Fruit fly (Drosophila melanogaster) whole organism, embryonic: ENCODE results near the gene PGAP1.

Source experiments
- Atf6 ChIP-seq: fragments of 200-800 bp; sonication (Bioruptor generic); IDR thresholded peaks from 2 replicates; pipeline ENCODE4 v1.3.6; 2022; ENCODE audit warnings: missing biosample characterization, missing genetic modification characterization
- CG10366 ChIP-seq: fragments of 200-800 bp; sonication (Bioruptor generic); IDR thresholded peaks from 2 replicates; pipeline ENCODE4 v1.3.6; 2022; ENCODE audit warnings: missing biosample characterization, missing genetic modification characterization
- CG10462 ChIP-seq: fragments of 200-800 bp; sonication (Bioruptor generic); optimal IDR thresholded peaks from 2 replicates; lab custom pipeline; 2016; ENCODE audit warnings: missing biosample characterization, missing genetic modification characterization
- CG10654 ChIP-seq: fragments of 200-800 bp; sonication (Bioruptor generic); optimal IDR thresholded peaks from 2 replicates; lab custom pipeline; 2016; ENCODE audit warnings: missing biosample characterization, missing genetic modification characterization
- CG11723 ChIP-seq: fragments of 200-800 bp; sonication (Bioruptor generic); optimal IDR thresholded peaks from 2 replicates; lab custom pipeline; 2017; ENCODE audit warnings: missing biosample characterization, mild to moderate bottlenecking, missing genetic modification characterization
- CG12104 ChIP-seq: fragments of 200-800 bp; sonication (Bioruptor generic); optimal IDR thresholded peaks from 3 replicates; lab custom pipeline; 2016; ENCODE audit warnings: missing biosample characterization, missing genetic modification characterization
- CG16813 ChIP-seq: fragments of 200-800 bp; sonication (Bioruptor generic); IDR thresholded peaks from 3 replicates; pipeline ENCODE4 v1.3.6; 2022; ENCODE audit warnings: missing biosample characterization, missing genetic modification characterization; ENCODE audit not compliant: partially characterized antibody
- CG1792 ChIP-seq: fragments of 200-800 bp; sonication (Bioruptor generic); optimal IDR thresholded peaks from 2 replicates; lab custom pipeline; 2016; ENCODE audit warnings: missing biosample characterization, missing genetic modification characterization
- CG2120 ChIP-seq: fragments of 200-800 bp; sonication (Bioruptor generic); optimal IDR thresholded peaks from 3 replicates; lab custom pipeline; 2016; ENCODE audit warnings: missing biosample characterization, missing genetic modification characterization
- CG2202 ChIP-seq: fragments of 200-800 bp; sonication (Bioruptor generic); optimal IDR thresholded peaks from 2 replicates; lab custom pipeline; 2018; ENCODE audit warnings: missing biosample characterization, mild to moderate bottlenecking, missing genetic modification characterization
- CG2875 ChIP-seq: fragments of 200-800 bp; sonication (Bioruptor generic); optimal IDR thresholded peaks from 2 replicates; lab custom pipeline; 2017; ENCODE audit warnings: missing biosample characterization, mild to moderate bottlenecking, missing genetic modification characterization, missing genetic modification reagents
- CG32767 ChIP-seq: fragments of 200-800 bp; sonication (Bioruptor generic); IDR thresholded peaks from 2 replicates; pipeline ENCODE4 v1.3.6; 2022; ENCODE audit warnings: missing biosample characterization, missing genetic modification characterization
- CG3847 ChIP-seq: fragments of 200-800 bp; sonication (Bioruptor generic); IDR thresholded peaks from 2 replicates; pipeline ENCODE4 v1.3.6; 2022; ENCODE audit warnings: missing biosample characterization, missing genetic modification characterization
- CG6175 ChIP-seq: fragments of 200-800 bp; sonication (Bioruptor generic); IDR thresholded peaks from 3 replicates; pipeline ENCODE4 v1.3.6; 2022; ENCODE audit warnings: missing biosample characterization, missing genetic modification characterization
- CG6854 ChIP-seq: fragments of 200-800 bp; sonication (Bioruptor generic); optimal IDR thresholded peaks from 3 replicates; lab custom pipeline; 2017; ENCODE audit warnings: missing biosample characterization, mild to moderate bottlenecking, missing genetic modification characterization
- CG7271 ChIP-seq: fragments of 200-800 bp; sonication (Bioruptor generic); optimal IDR thresholded peaks from 2 replicates; lab custom pipeline; 2018; ENCODE audit warnings: missing biosample characterization, mild to moderate bottlenecking, missing genetic modification characterization, moderate library complexity
- CG7786 ChIP-seq: fragments of 200-800 bp; sonication (Bioruptor generic); optimal IDR thresholded peaks from 2 replicates; lab custom pipeline; 2016; ENCODE audit warnings: missing biosample characterization, missing genetic modification characterization
- CG8281 ChIP-seq: fragments of 200-800 bp; sonication (Bioruptor generic); optimal IDR thresholded peaks from 2 replicates; lab custom pipeline; 2018; ENCODE audit warnings: missing biosample characterization, mild to moderate bottlenecking, missing genetic modification characterization, moderate library complexity
- CG8944 ChIP-seq: fragments of 200-800 bp; sonication (Bioruptor generic); optimal IDR thresholded peaks from 3 replicates; lab custom pipeline; 2016; ENCODE audit warnings: missing biosample characterization, missing genetic modification characterization
- CG9437 ChIP-seq: fragments of 200-800 bp; sonication (Bioruptor generic); optimal IDR thresholded peaks from 2 replicates; lab custom pipeline; 2018; ENCODE audit warnings: missing biosample characterization, mild to moderate bottlenecking, missing genetic modification characterization
- Deaf1 ChIP-seq: fragments of 200-800 bp; optimal IDR thresholded peaks from 3 replicates; lab custom pipeline; 2019; ENCODE audit warnings: missing biosample characterization, mild to moderate bottlenecking, missing genetic modification characterization, moderate library complexity
- Ets65A ChIP-seq: fragments of 200-800 bp; sonication (Bioruptor generic); peaks from one replicate; lab custom pipeline; 2016; ENCODE audit warnings: missing biosample characterization, missing genetic modification characterization
- Ets97D ChIP-seq: fragments of 200-800 bp; sonication (Bioruptor generic); optimal IDR thresholded peaks from 3 replicates; lab custom pipeline; 2016; ENCODE audit warnings: missing biosample characterization, missing genetic modification characterization
- HLH54F ChIP-seq: fragments of 200-800 bp; sonication (Bioruptor generic); optimal IDR thresholded peaks from 3 replicates; lab custom pipeline; 2016; ENCODE audit warnings: missing biosample characterization, missing genetic modification characterization
- Hand ChIP-seq: fragments of 200-800 bp; sonication (Bioruptor generic); optimal IDR thresholded peaks from 2 replicates; lab custom pipeline; 2017; ENCODE audit warnings: mild to moderate bottlenecking, missing biosample characterization, missing genetic modification reagents, missing genetic modification characterization
- Hr51 ChIP-seq, 2 experiments: fragments of 200-800 bp; sonication (Bioruptor generic); optimal IDR thresholded peaks; 2 replicates in 1 of 2; 3 replicates in 1 of 2; lab custom pipeline; 2016 to 2018; ENCODE audit warnings: missing biosample characterization in 2 of 2, missing genetic modification characterization in 2 of 2, mild to moderate bottlenecking in 1 of 2, moderate library complexity in 1 of 2
- Kr ChIP-seq: fragments of 200-800 bp; sonication (Bioruptor generic); optimal IDR thresholded peaks from 2 replicates; lab custom pipeline; 2017; ENCODE audit warnings: missing biosample characterization, mild to moderate bottlenecking, missing genetic modification characterization
- MBD-R2 ChIP-seq: fragments of 200-800 bp; sonication (Bioruptor generic); IDR thresholded peaks from 2 replicates; pipeline ENCODE4 v1.3.6; 2022; ENCODE audit warnings: missing biosample characterization, missing genetic modification characterization
- Rfx ChIP-seq: fragments of 200-800 bp; sonication (Bioruptor generic); IDR thresholded peaks from 2 replicates; pipeline ENCODE4 v1.3.6; 2022; ENCODE audit warnings: missing biosample characterization, missing genetic modification characterization
- Six4 ChIP-seq: fragments of 200-800 bp; sonication (Bioruptor generic); optimal IDR thresholded peaks from 2 replicates; lab custom pipeline; 2016; ENCODE audit warnings: missing biosample characterization, missing genetic modification characterization
- Stat92E ChIP-seq, 3 experiments: fragments of >200 bp in 2 of 3; fragments of 200-800 bp in 1 of 3; sonication (Bioruptor generic) in 1 of 3; optimal IDR thresholded peaks; 2 replicates each; lab custom pipeline; 2017 to 2019; ENCODE audit warnings: missing biosample characterization in 3 of 3, missing genetic modification characterization in 3 of 3, mild to moderate bottlenecking in 1 of 3, moderate library complexity in 1 of 3
- TFAM ChIP-seq: fragments of 200-800 bp; sonication (Bioruptor generic); optimal IDR thresholded peaks from 2 replicates; lab custom pipeline; 2017; ENCODE audit warnings: missing biosample characterization, missing genetic modification characterization, inconsistent platforms
- Taf1 ChIP-seq: fragments of 200-800 bp; sonication (Bioruptor generic); IDR thresholded peaks from 2 replicates; pipeline ENCODE4 v1.3.6; 2022; ENCODE audit warnings: missing biosample characterization, missing genetic modification characterization
- Tbp ChIP-seq: fragments of >200 bp; optimal IDR thresholded peaks from 2 replicates; lab custom pipeline; 2018; ENCODE audit warnings: missing biosample characterization, missing genetic modification characterization
- Xbp1 ChIP-seq: fragments of 200-800 bp; sonication (Bioruptor generic); optimal IDR thresholded peaks from 3 replicates; lab custom pipeline; 2016; ENCODE audit warnings: missing biosample characterization, mild to moderate bottlenecking, missing genetic modification characterization
- al ChIP-seq: fragments of 200-800 bp; sonication (Bioruptor generic); IDR thresholded peaks from 2 replicates; pipeline ENCODE4 v1.3.6; 2022; ENCODE audit warnings: missing biosample characterization, missing genetic modification characterization
- ap ChIP-seq: fragments of 200-800 bp; sonication (Bioruptor generic); IDR thresholded peaks from 2 replicates; pipeline ENCODE4 v1.3.6; 2022; ENCODE audit warnings: missing biosample characterization, missing genetic modification characterization
- ash1 ChIP-seq: fragments of 200-800 bp; sonication (Bioruptor generic); optimal IDR thresholded peaks from 2 replicates; lab custom pipeline; 2018; ENCODE audit warnings: missing biosample characterization, mild to moderate bottlenecking, missing genetic modification characterization
- az2 ChIP-seq: fragments of 200-800 bp; sonication (Bioruptor generic); optimal IDR thresholded peaks from 3 replicates; lab custom pipeline; 2016; ENCODE audit warnings: missing biosample characterization, missing genetic modification characterization
- cad ChIP-seq: fragments of >200 bp; optimal IDR thresholded peaks from 2 replicates; lab custom pipeline; 2017; ENCODE audit warnings: missing biosample characterization, missing genetic modification characterization
- ci ChIP-seq: fragments of 200-800 bp; sonication (Bioruptor generic); IDR thresholded peaks from 3 replicates; pipeline ENCODE4 v1.3.6; 2022; ENCODE audit warnings: missing biosample characterization, missing genetic modification characterization
- emc ChIP-seq: fragments of 200-800 bp; sonication (Bioruptor generic); optimal IDR thresholded peaks from 2 replicates; lab custom pipeline; 2016; ENCODE audit warnings: missing biosample characterization, missing genetic modification characterization
- insv ChIP-seq, 2 experiments: fragments of 200-800 bp; sonication (Bioruptor generic); optimal IDR thresholded peaks; 3 replicates each; lab custom pipeline; 2016 to 2018; ENCODE audit warnings: missing biosample characterization in 2 of 2, missing genetic modification characterization in 2 of 2
- klu ChIP-seq: fragments of 200-800 bp; sonication (Bioruptor generic); IDR thresholded peaks from 2 replicates; pipeline ENCODE4 v1.3.6; 2022; ENCODE audit warnings: missing biosample characterization, missing genetic modification characterization
- lilli ChIP-seq: fragments of 200-800 bp; sonication (Bioruptor generic); optimal IDR thresholded peaks from 3 replicates; lab custom pipeline; 2016; ENCODE audit warnings: missing biosample characterization, missing genetic modification characterization
- odd ChIP-seq: fragments of 200-800 bp; sonication (Bioruptor generic); optimal IDR thresholded peaks from 2 replicates; lab custom pipeline; 2017; ENCODE audit warnings: missing biosample characterization, mild to moderate bottlenecking, missing genetic modification characterization
- org-1 ChIP-seq: fragments of 200-800 bp; sonication (Bioruptor generic); optimal IDR thresholded peaks from 2 replicates; lab custom pipeline; 2017; ENCODE audit warnings: missing biosample characterization, missing genetic modification characterization
- pros ChIP-seq: fragments of 200-800 bp; sonication (Bioruptor generic); optimal IDR thresholded peaks from 3 replicates; lab custom pipeline; 2019; ENCODE audit warnings: missing biosample characterization, mild to moderate bottlenecking, missing genetic modification characterization, moderate library complexity
- sd ChIP-seq: fragments of 200-800 bp; sonication (Bioruptor generic); optimal IDR thresholded peaks from 3 replicates; lab custom pipeline; 2018; ENCODE audit warnings: missing biosample characterization, mild to moderate bottlenecking, missing genetic modification characterization, moderate library complexity
- sens ChIP-seq: fragments of 200-800 bp; sonication (Bioruptor generic); peaks from one replicate; lab custom pipeline; 2016; ENCODE audit warnings: missing biosample characterization, missing genetic modification characterization
- sr ChIP-seq: fragments of 200-800 bp; sonication (Bioruptor generic); IDR thresholded peaks from 3 replicates; pipeline ENCODE4 v1.3.6; 2022; ENCODE audit warnings: missing biosample characterization, missing genetic modification characterization
- unc-4 ChIP-seq: fragments of 200-800 bp; sonication (Bioruptor generic); IDR thresholded peaks from 2 replicates; pipeline ENCODE4 v1.3.6; 2022; ENCODE audit warnings: missing biosample characterization, missing genetic modification characterization; ENCODE audit not compliant: partially characterized antibody

PGAP1 gene

dm6 chrX:5737157-5737556, 47.9 kb upstream of the PGAP1 start (continued):
- TF ChIP-seq Hand (GFP tag; lab: Kevin White, UChicago) (no peak), ap (GFP tag; lab: Robert Waterston, UW) (no peak), Hr51 (GFP tag; optimal IDR thresholded peaks at IDR 0.05; lab: Kevin White, UChicago) (peak in 1 of 2 experiments; percentile 2), sd (tag; lab: Kevin White, UChicago) (no peak), CG1792 (GFP tag; lab: Kevin White, UChicago) (no peak), az2 (GFP tag; lab: Kevin White, UChicago) (no peak), TFAM (GFP tag; lab: Kevin White, UChicago) (no peak), CG8944 (no peak), cad (no peak), Kr (GFP tag; lab: Kevin White, UChicago) (no peak), emc (GFP tag; lab: Kevin White, UChicago) (no peak), ci (peak; percentile 69; the same call in 2 of the 3 replicates), CG6854 (GFP tag; lab: Kevin White, UChicago) (no peak), CG10366 (0 out of 2 replicates have a peak, but pooled peaks have one; percentile 11), Xbp1 (GFP tag; lab: Kevin White, UChicago) (peak; percentile 6), CG2875 (GFP tag; lab: Kevin White, UChicago) (no peak), CG10462 (GFP tag; lab: Kevin White, UChicago) (no peak), CG2202 (no peak), CG7786 (no peak), HLH54F (no peak), org-1 (GFP tag; lab: Kevin White, UChicago) (no peak), Rfx (GFP tag; lab: Robert Waterston, UW) (peak; percentile 57), odd (GFP tag; lab: Kevin White, UChicago) (no peak), CG7271 (tag; lab: Kevin White, UChicago) (no peak), CG2120 (GFP tag; lab: Kevin White, UChicago) (peak; percentile 21), Stat92E (GFP tag; optimal IDR thresholded peaks at IDR 0.05; lab: Kevin White, UChicago) (no peak), sr (GFP tag; lab: Robert Waterston, UW) (peak; percentile 82; the same call in 2 of the 3 replicates), CG6175 (GFP tag; lab: Robert Waterston, UW) (peak; percentile 41; the same call in 1 of the 3 replicates), Ets65A (GFP tag; lab: Kevin White, UChicago) (peak; percentile 12), Atf6 (GFP tag; lab: Robert Waterston, UW) (0 out of 2 replicates have a peak, but pooled peaks have one; percentile 30), MBD-R2 (0 out of 2 replicates have a peak, but pooled peaks have one; percentile 35), CG11723 (GFP tag; lab: Kevin White, UChicago) (no peak), CG16813 (GFP tag; lab: Robert Waterston, UW) (no peak), CG32767 (GFP tag; lab: Robert Waterston, UW) (no peak; the same call in 1 of the 2 replicates), al (GFP tag; lab: Robert Waterston, UW) (no peak), Taf1 (GFP tag; lab: Robert Waterston, UW) (0 out of 2 replicates have a peak, but pooled peaks have one; percentile 15), Six4 (GFP tag; lab: Kevin White, UChicago) (no peak), CG10654 (no peak), CG8281 (tag; lab: Kevin White, UChicago) (no peak), Tbp (no peak), pros (GFP tag; lab: Kevin White, UChicago) (no peak), ash1 (GFP tag; lab: Kevin White, UChicago) (no peak), Deaf1 (peak; percentile 20), CG3847 (GFP tag; lab: Robert Waterston, UW) (peak; percentile 22; the same call in 1 of the 2 replicates), CG9437 (GFP tag; lab: Kevin White, UChicago) (no peak), CG12104 (GFP tag; lab: Kevin White, UChicago) (no peak), insv (GFP tag; optimal IDR thresholded peaks at IDR 0.05; lab: Kevin White, UChicago) (no peak), lilli (GFP tag; lab: Kevin White, UChicago) (no peak), unc-4 (GFP tag; lab: Robert Waterston, UW) (no peak), sens (GFP tag; lab: Kevin White, UChicago) (no peak), klu (GFP tag; lab: Robert Waterston, UW) (0 out of 2 replicates have a peak, but pooled peaks have one; percentile 42), Ets97D (no peak)
